Worm (Caenorhabditis elegans) whole organism, L1 larva: ENCODE measurements around the gene srm-2.

Experiments
- lin-13 ChIP-seq: fragments of 150-350 bp; optimal IDR thresholded peaks from 2 replicates; lab custom pipeline; 2014; ENCODE audit warnings: missing biosample characterization, missing genetic modification reagents, missing genetic modification characterization
- lir-3 ChIP-seq: sonication (generic microtip); optimal IDR thresholded peaks from 2 replicates; lab custom pipeline; 2016; ENCODE audit warnings: mild to moderate bottlenecking, missing genetic modification characterization, moderate library complexity, missing compliant biosample characterization; ENCODE audit not compliant: poor library complexity
- mdl-1 ChIP-seq, 2 experiments: fragments of 150-350 bp; optimal IDR thresholded peaks; 2 replicates each; lab custom pipeline; 2014 to 2017; ENCODE audit warnings: missing biosample characterization in 2 of 2, missing genetic modification characterization in 2 of 2, inconsistent platforms in 1 of 2
- nhr-71 ChIP-seq: sonication (generic microtip); optimal IDR thresholded peaks from 2 replicates; lab custom pipeline; 2016; ENCODE audit warnings: mild to moderate bottlenecking, missing genetic modification characterization, moderate library complexity, missing compliant biosample characterization
- tbx-2 ChIP-seq: sonication (generic microtip); optimal IDR thresholded peaks from 2 replicates; lab custom pipeline; 2016; ENCODE audit warnings: missing genetic modification characterization, missing compliant biosample characterization
- unc-130 ChIP-seq: fragments of 150-350 bp; optimal IDR thresholded peaks from 2 replicates; lab custom pipeline; 2017; ENCODE audit warnings: missing biosample characterization, missing genetic modification characterization, inconsistent platforms

ce11 chrIV:4960623-4961022 lies 47.9 kb upstream of the srm-2 start, which contains the start of gene str-164:
- TF ChIP-seq mdl-1 (tag; optimal IDR thresholded peaks at IDR 0.05; lab: Kevin White, UChicago) = no peak
- no peak for TF ChIP-seq lir-3 (tag; lab: Kevin White, UChicago)
- TF ChIP-seq tbx-2 = no peak
- TF ChIP-seq lin-13 (GFP tag; lab: Kevin White, UChicago) = no peak
- TF ChIP-seq unc-130 (tag; lab: Kevin White, UChicago) = no peak
- TF ChIP-seq nhr-71 (tag; lab: Kevin White, UChicago) = no peak
